Worm (Caenorhabditis elegans): ENCODE results near the gene idpp-2.

idpp-2 gene

DNA sequence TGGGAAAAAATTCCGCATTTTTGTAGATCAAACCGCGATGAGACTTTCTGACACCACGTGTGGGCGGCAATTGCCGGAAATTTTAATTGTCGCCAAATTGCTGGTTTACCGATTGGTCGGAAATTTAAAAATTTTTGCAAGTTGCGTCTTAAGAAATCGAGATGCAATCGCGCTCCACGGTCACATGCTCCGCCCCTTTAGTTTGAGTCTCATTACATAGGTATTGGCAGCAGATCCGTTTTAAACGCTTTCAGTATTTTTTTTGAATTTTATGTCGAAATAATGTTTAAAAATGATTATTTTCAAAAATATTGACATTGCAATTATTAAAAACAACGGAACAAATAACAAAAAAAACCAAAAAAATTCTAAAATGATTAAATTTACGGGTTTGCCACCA, 10.3 kb downstream of the idpp-2 start:
- TF ChIP-seq ceh-14 (tag; optimal IDR thresholded peaks at IDR 0.05) (no peak), ztf-16 (tag; optimal IDR thresholded peaks at IDR 0.05) (no peak), ceh-45 (GFP tag; IDR thresholded peaks at IDR 0.05) (no peak), gmeb-2 (tag; optimal IDR thresholded peaks at IDR 0.05) (no peak), ttx-3 (tag; optimal IDR thresholded peaks at IDR 0.05) (no peak), tbx-2 (tag; optimal IDR thresholded peaks at IDR 0.05) (no peak), hlh-8 (tag; optimal IDR thresholded peaks at IDR 0.05) (no peak), unc-55 (GFP tag; optimal IDR thresholded peaks at IDR 0.05) (no peak), C08G9.2 (tag; optimal IDR thresholded peaks at IDR 0.05) (no peak), ceh-31 (tag; optimal IDR thresholded peaks at IDR 0.05) (no peak), pha-4 (tag; optimal IDR thresholded peaks at IDR 0.05) (no peak), dve-1 (tag; optimal IDR thresholded peaks at IDR 0.05) (no peak), ceh-2 (tag; optimal IDR thresholded peaks at IDR 0.05) (no peak)

DNA sequence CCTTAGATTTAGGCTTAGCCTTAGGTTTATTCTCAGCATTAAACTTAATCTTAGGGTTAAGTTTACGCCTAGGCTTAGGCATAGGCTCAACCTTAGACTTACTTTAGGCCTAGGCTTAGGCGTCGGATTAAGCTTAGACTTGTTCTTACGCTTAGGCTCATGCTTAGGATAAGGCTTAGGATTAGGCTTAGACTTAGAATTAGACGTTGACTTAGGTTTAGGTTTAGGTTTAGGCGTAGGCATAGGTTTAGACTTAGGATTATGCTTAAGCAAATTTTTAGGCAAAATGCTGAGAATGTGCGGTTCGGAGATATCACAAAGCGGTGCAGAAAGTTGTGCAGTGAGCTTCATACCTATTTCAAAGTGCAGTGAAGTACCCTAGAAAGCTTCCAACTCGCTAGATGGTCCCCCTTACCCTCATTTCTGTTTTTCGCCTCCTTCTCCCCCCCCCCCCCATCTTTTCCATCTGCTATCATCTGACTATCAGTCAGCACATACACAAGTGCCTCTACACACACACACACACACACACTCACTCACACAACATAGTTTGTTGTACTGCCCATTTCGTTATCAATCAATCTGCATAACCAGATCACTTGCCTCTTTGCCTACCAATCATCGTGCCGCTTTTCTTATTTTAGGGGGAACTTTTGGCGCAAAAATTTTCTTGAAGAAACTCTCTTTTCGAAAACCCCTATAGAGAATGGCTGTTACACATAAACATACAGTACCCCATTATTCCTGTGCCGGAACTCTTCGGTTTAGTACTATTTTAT, 14.8 kb downstream of the idpp-2 start:
- TF ChIP-seq nfya-1 (tag; optimal IDR thresholded peaks at IDR 0.05) = peak; percentile 0
- no peak for TF ChIP-seq ceh-48 (tag; optimal IDR thresholded peaks at IDR 0.05)
- peak; percentile 17 for TF ChIP-seq elt-2 (tag; optimal IDR thresholded peaks at IDR 0.05)

- TF ChIP-seq ceh-22 (tag; optimal IDR thresholded peaks at IDR 0.05) (no peak), Y22D7AL.16 (tag; optimal IDR thresholded peaks at IDR 0.05) (no peak), odd-2 (tag; optimal IDR thresholded peaks at IDR 0.05) (no peak), sdc-2 (tag; optimal IDR thresholded peaks at IDR 0.05) (no peak), tbx-2 (tag; optimal IDR thresholded peaks at IDR 0.05) (no peak), unc-86 (tag; optimal IDR thresholded peaks at IDR 0.05) (no peak), fax-1 (tag; optimal IDR thresholded peaks at IDR 0.05) (no peak), ceh-9 (tag; optimal IDR thresholded peaks at IDR 0.05) (no peak), nfya-1 (tag; optimal IDR thresholded peaks at IDR 0.05) (no peak), elt-4 (tag; optimal IDR thresholded peaks at IDR 0.05) (no peak), npax-4 (tag; optimal IDR thresholded peaks at IDR 0.05) (no peak), K09A11.1 (tag; optimal IDR thresholded peaks at IDR 0.05; ENCODE audit: insufficient read depth) (no peak), sox-2 (GFP tag; IDR thresholded peaks at IDR 0.05) (no peak), tbx-7 (tag; optimal IDR thresholded peaks at IDR 0.05) (no peak), hlh-13 (GFP tag; optimal IDR thresholded peaks at IDR 0.05) (no peak), syd-9 (tag; optimal IDR thresholded peaks at IDR 0.05) (no peak), unc-42 (tag; optimal IDR thresholded peaks at IDR 0.05) (no peak)
These were observed 19.1 kb downstream of the idpp-2 start, which contains the start of gene egl-8 for ce11 chrV:20518-20917. TSS of gene egl-8 (plus strand) at chrV:20818.

ce11 chrV:21848-22247, 20.4 kb downstream of the idpp-2 start:
- TF ChIP-seq elt-2 (tag; optimal IDR thresholded peaks at IDR 0.05) (peak; percentile 34), pax-1 (tag; optimal IDR thresholded peaks at IDR 0.05) (no peak)

- TF ChIP-seq ztf-16 (tag; optimal IDR thresholded peaks at IDR 0.05) = no peak
- TF ChIP-seq npax-4 (tag; optimal IDR thresholded peaks at IDR 0.05) = no peak
These were observed 22.7 kb downstream of the idpp-2 start for ce11 chrV:24181-24580.

ce11 chrV:27604-28003, 26.2 kb downstream of the idpp-2 start:
- TF ChIP-seq syd-9 (tag; optimal IDR thresholded peaks at IDR 0.05) (no peak), zip-5 (tag; optimal IDR thresholded peaks at IDR 0.05) (no peak), nhr-232 (tag; optimal IDR thresholded peaks at IDR 0.05) (no peak), hlh-30 (tag; optimal IDR thresholded peaks at IDR 0.05; ENCODE audit: insufficient read depth) (no peak), pros-1 (tag; optimal IDR thresholded peaks at IDR 0.05) (no peak), ceh-24 (tag; optimal IDR thresholded peaks at IDR 0.05) (no peak), tbx-2 (tag; optimal IDR thresholded peaks at IDR 0.05) (no peak), Y22D7AL.16 (tag; optimal IDR thresholded peaks at IDR 0.05) (no peak), ama-1 (optimal IDR thresholded peaks at IDR 0.05) (no peak), pha-2 (tag; optimal IDR thresholded peaks at IDR 0.05) (no peak), npax-4 (tag; optimal IDR thresholded peaks at IDR 0.05) (no peak), ceh-2 (tag; optimal IDR thresholded peaks at IDR 0.05) (no peak), ceh-19 (GFP tag; optimal IDR thresholded peaks at IDR 0.05) (no peak), F13H6.1 (tag; optimal IDR thresholded peaks at IDR 0.05) (no peak), dmd-4 (tag; optimal IDR thresholded peaks at IDR 0.05; ENCODE audit: borderline replicate concordance) (no peak)

Measured in whole organism, late embryonic.